Worm (Caenorhabditis elegans): ENCODE measurements around the gene swsn-4.
A peak's percentile ranks its signal among the peaks of the same experiment; 100 is the strongest.

ce11 chrIV:11125604-11126003 lies 220 bp upstream of the swsn-4 start:
- TF ChIP-seq daf-19 (GFP tag; conservative IDR thresholded peaks at IDR 0.05) (no peak), pqm-1 (tag; optimal IDR thresholded peaks at IDR 0.05) (no peak), R02D3.7 (tag; optimal IDR thresholded peaks at IDR 0.05) (no peak), lsy-2 (tag; optimal IDR thresholded peaks at IDR 0.05) (no peak), snpc-1.2 (GFP tag; IDR thresholded peaks at IDR 0.05) (no peak), zfp-2 (tag; optimal IDR thresholded peaks at IDR 0.05) (no peak), snpc-4 (tag; optimal IDR thresholded peaks at IDR 0.05) (no peak), nhr-237 (tag; optimal IDR thresholded peaks at IDR 0.05) (no peak), aly-2 (tag; optimal IDR thresholded peaks at IDR 0.05) (no peak), unc-62 (GFP tag; optimal IDR thresholded peaks at IDR 0.05 in 1 of 2) (peak in 1 of 2 experiments; percentile 33), unc-62 (tag; optimal IDR thresholded peaks at IDR 0.05) (no peak), set-16 (GFP tag; IDR thresholded peaks at IDR 0.05) (no peak), ZK546.5 (tag; optimal IDR thresholded peaks at IDR 0.05) (no peak), zag-1 (tag; optimal IDR thresholded peaks at IDR 0.05) (no peak), mdl-1 (tag; optimal IDR thresholded peaks at IDR 0.05) (no peak)
